Fruit fly (Drosophila melanogaster): ENCODE results near the gene pit.
A peak's percentile ranks its signal among the peaks of the same experiment; 100 is the strongest.

The pit gene

dm6 chr3R:22026922-22027742 is 7.0 kb upstream of the pit start, which contains the start of the genes Cchl and ND-42:
Gene Cchl (minus strand): TSS chr3R:22027480.
Gene ND-42 (plus strand): TSS chr3R:22027709.
- peak; percentile 81 for TF ChIP-seq CG33017 (tag; optimal IDR thresholded peaks at IDR 0.05)
- peak; percentile 47 for TF ChIP-seq cic (GFP tag; optimal IDR thresholded peaks at IDR 0.05)
- peak; percentile 94 for TF ChIP-seq CG11617 (GFP tag; optimal IDR thresholded peaks at IDR 0.05)
- TF ChIP-seq Crg-1 (GFP tag; optimal IDR thresholded peaks at IDR 0.05): peak; percentile 91
- no peak for TF ChIP-seq kay (GFP tag; ENCODE audit: borderline replicate concordance)
- TF ChIP-seq tj (GFP tag; optimal IDR thresholded peaks at IDR 0.05): peak; percentile 63
- peak; percentile 84 for TF ChIP-seq CG7045 (GFP tag; optimal IDR thresholded peaks at IDR 0.05)
- peak; percentile 57 for TF ChIP-seq Clk (GFP tag; optimal IDR thresholded peaks at IDR 0.05)
- TF ChIP-seq pad (GFP tag; optimal IDR thresholded peaks at IDR 0.05): peak; percentile 84
- peak; percentile 88 for TF ChIP-seq CG1620 (GFP tag; optimal IDR thresholded peaks at IDR 0.05)
- TF ChIP-seq cnc (optimal IDR thresholded peaks at IDR 0.05): no peak
- TF ChIP-seq bab1 (GFP tag; optimal IDR thresholded peaks at IDR 0.05): peak; percentile 84
- peak; percentile 93 for TF ChIP-seq CG12768 (GFP tag; optimal IDR thresholded peaks at IDR 0.05)
- TF ChIP-seq Mnt (GFP tag; optimal IDR thresholded peaks at IDR 0.05): peak; percentile 82
- TF ChIP-seq CG7101 (tag; optimal IDR thresholded peaks at IDR 0.05): peak; percentile 91
- TF ChIP-seq toe (GFP tag; optimal IDR thresholded peaks at IDR 0.05): no peak
- peak; percentile 69 for TF ChIP-seq ovo (GFP tag; optimal IDR thresholded peaks at IDR 0.05)
- no peak for TF ChIP-seq CG5204 (GFP tag; optimal IDR thresholded peaks at IDR 0.05)
- TF ChIP-seq Hr96 (GFP tag; optimal IDR thresholded peaks at IDR 0.05): no peak
- peak; percentile 93 for TF ChIP-seq CG14711 (tag; optimal IDR thresholded peaks at IDR 0.05)

- TF ChIP-seq CG7101 (tag; optimal IDR thresholded peaks at IDR 0.05) (no peak), ovo (GFP tag; optimal IDR thresholded peaks at IDR 0.05) (no peak), kay (GFP tag; ENCODE audit: borderline replicate concordance) (no peak)
Measured at dm6 chr3R:22027743-22028099, 6.4 kb upstream of the pit start.

- TF ChIP-seq cic (GFP tag; optimal IDR thresholded peaks at IDR 0.05) (no peak), CG7101 (tag; optimal IDR thresholded peaks at IDR 0.05) (no peak), kay (GFP tag; ENCODE audit: borderline replicate concordance) (no peak), ovo (GFP tag; optimal IDR thresholded peaks at IDR 0.05) (no peak), CG5204 (GFP tag; optimal IDR thresholded peaks at IDR 0.05) (no peak), Crg-1 (GFP tag; optimal IDR thresholded peaks at IDR 0.05) (no peak)
Measured at dm6 chr3R:22031738-22032137, 2.4 kb upstream of the pit start, which contains the start of gene CG13409. Gene CG13409 (minus strand): TSS chr3R:22031900.

- no peak for TF ChIP-seq ovo (GFP tag; optimal IDR thresholded peaks at IDR 0.05)
- TF ChIP-seq Clk (GFP tag; optimal IDR thresholded peaks at IDR 0.05): no peak
- TF ChIP-seq cic (GFP tag; optimal IDR thresholded peaks at IDR 0.05): peak; percentile 15
- peak; percentile 100 for TF ChIP-seq Mnt (GFP tag; optimal IDR thresholded peaks at IDR 0.05)
- peak; percentile 41 for TF ChIP-seq bab1 (GFP tag; optimal IDR thresholded peaks at IDR 0.05)
- TF ChIP-seq CG14711 (tag; optimal IDR thresholded peaks at IDR 0.05): peak; percentile 29
- no peak for TF ChIP-seq kay (GFP tag; ENCODE audit: borderline replicate concordance)
- no peak for TF ChIP-seq CG5204 (GFP tag; optimal IDR thresholded peaks at IDR 0.05)
Measured at dm6 chr3R:22035552-22035951, 1.5 kb downstream of the pit start.

dm6 chr3R:22039480-22039879 is 5.4 kb downstream of the pit start:
- no peak for TF ChIP-seq CG5204 (GFP tag; optimal IDR thresholded peaks at IDR 0.05)
- no peak for TF ChIP-seq cnc (optimal IDR thresholded peaks at IDR 0.05)
- TF ChIP-seq bab1 (GFP tag; optimal IDR thresholded peaks at IDR 0.05): no peak
- TF ChIP-seq toe (GFP tag; optimal IDR thresholded peaks at IDR 0.05): no peak
- TF ChIP-seq pad (GFP tag; optimal IDR thresholded peaks at IDR 0.05): no peak
- TF ChIP-seq cic (GFP tag; optimal IDR thresholded peaks at IDR 0.05): no peak
- no peak for TF ChIP-seq CG12768 (GFP tag; optimal IDR thresholded peaks at IDR 0.05)
- no peak for TF ChIP-seq Clk (GFP tag; optimal IDR thresholded peaks at IDR 0.05)
- no peak for TF ChIP-seq CG11617 (GFP tag; optimal IDR thresholded peaks at IDR 0.05)
- TF ChIP-seq CG14711 (tag; optimal IDR thresholded peaks at IDR 0.05): no peak
- no peak for TF ChIP-seq Crg-1 (GFP tag; optimal IDR thresholded peaks at IDR 0.05)
- TF ChIP-seq tj (GFP tag; optimal IDR thresholded peaks at IDR 0.05): no peak
- no peak for TF ChIP-seq CG33017 (tag; optimal IDR thresholded peaks at IDR 0.05)
- no peak for TF ChIP-seq ovo (GFP tag; optimal IDR thresholded peaks at IDR 0.05)
- TF ChIP-seq Hr96 (GFP tag; optimal IDR thresholded peaks at IDR 0.05): no peak
- TF ChIP-seq CG1620 (GFP tag; optimal IDR thresholded peaks at IDR 0.05): no peak

- no peak for TF ChIP-seq Mnt (GFP tag; optimal IDR thresholded peaks at IDR 0.05)
- no peak for TF ChIP-seq CG5204 (GFP tag; optimal IDR thresholded peaks at IDR 0.05)
- TF ChIP-seq CG14711 (tag; optimal IDR thresholded peaks at IDR 0.05): no peak
- TF ChIP-seq kay (GFP tag; ENCODE audit: borderline replicate concordance): no peak
- TF ChIP-seq ovo (GFP tag; optimal IDR thresholded peaks at IDR 0.05): no peak
- TF ChIP-seq CG7045 (GFP tag; optimal IDR thresholded peaks at IDR 0.05): no peak
- no peak for TF ChIP-seq cnc (optimal IDR thresholded peaks at IDR 0.05)
- no peak for TF ChIP-seq tj (GFP tag; optimal IDR thresholded peaks at IDR 0.05)
- TF ChIP-seq CG1620 (GFP tag; optimal IDR thresholded peaks at IDR 0.05): no peak
- no peak for TF ChIP-seq cic (GFP tag; optimal IDR thresholded peaks at IDR 0.05)
- TF ChIP-seq CG7101 (tag; optimal IDR thresholded peaks at IDR 0.05): no peak
- no peak for TF ChIP-seq CG33017 (tag; optimal IDR thresholded peaks at IDR 0.05)
- TF ChIP-seq Crg-1 (GFP tag; optimal IDR thresholded peaks at IDR 0.05): no peak
Measured at dm6 chr3R:22040400-22040799, 6.3 kb downstream of the pit start.

Measured in whole organism, adult.